Worm (Caenorhabditis elegans): ENCODE measurements around the gene dph-1.

ce11 chrIII:3730475-3730874 is 23.8 kb downstream of the dph-1 start, which contains the start of gene F34D10.8:
- TF ChIP-seq him-1 (tag; optimal IDR thresholded peaks at IDR 0.05) (no peak), dao-5 (tag; optimal IDR thresholded peaks at IDR 0.05) (no peak), W03F9.2 (tag; optimal IDR thresholded peaks at IDR 0.05) (no peak)

All from whole organism, L4/young adult.